Fruit fly (Drosophila melanogaster): ENCODE results near the gene park.

park gene

dm6 chr3L:21200587-21200986 is 3.9 kb upstream of the park start:
- peak; percentile 5 for TF ChIP-seq CG4318 (GFP tag; optimal IDR thresholded peaks at IDR 0.05)
- TF ChIP-seq CG31627 (GFP tag; optimal IDR thresholded peaks at IDR 0.05) = no peak
- peak; percentile 10 for TF ChIP-seq CG34406 (GFP tag; optimal IDR thresholded peaks at IDR 0.05)
- TF ChIP-seq CG6808 (GFP tag; optimal IDR thresholded peaks at IDR 0.05) = peak; percentile 4
- no peak for TF ChIP-seq Met (GFP tag; optimal IDR thresholded peaks at IDR 0.05)
- TF ChIP-seq CG7368 (GFP tag; optimal IDR thresholded peaks at IDR 0.05) = no peak
- TF ChIP-seq Ets21C (GFP tag; optimal IDR thresholded peaks at IDR 0.05) = no peak
- peak; percentile 12 for TF ChIP-seq esn (GFP tag; optimal IDR thresholded peaks at IDR 0.05)
- TF ChIP-seq svp (GFP tag) = peak; percentile 96
- peak; percentile 29 for TF ChIP-seq OdsH (GFP tag; optimal IDR thresholded peaks at IDR 0.05)
- TF ChIP-seq Ets96B (tag; optimal IDR thresholded peaks at IDR 0.05) = peak; percentile 2
- TF ChIP-seq eg (GFP tag; IDR thresholded peaks at IDR 0.05) = peak; percentile 26; the same call in 1 of the 3 replicates
- TF ChIP-seq Hr38 (GFP tag; optimal IDR thresholded peaks at IDR 0.05) = no peak
- no peak for TF ChIP-seq salr (GFP tag; optimal IDR thresholded peaks at IDR 0.05)
- TF ChIP-seq CG9139 (GFP tag; optimal IDR thresholded peaks at IDR 0.05) = no peak
- TF ChIP-seq CG11294 (GFP tag; IDR thresholded peaks at IDR 0.05) = 0 out of 2 replicates have a peak, but pooled peaks have one; percentile 29
- TF ChIP-seq dsx (GFP tag; optimal IDR thresholded peaks at IDR 0.05; ENCODE audit: poor library complexity, severe bottlenecking) = no peak
- TF ChIP-seq CG10669 (GFP tag; optimal IDR thresholded peaks at IDR 0.05) = peak; percentile 4
- TF ChIP-seq Smox (GFP tag; optimal IDR thresholded peaks at IDR 0.05) = peak; percentile 12
- TF ChIP-seq Sox14 (GFP tag; optimal IDR thresholded peaks at IDR 0.05) = no peak
- peak; percentile 37 for TF ChIP-seq Eip78C (GFP tag)
- peak; percentile 41 for TF ChIP-seq achi (GFP tag; optimal IDR thresholded peaks at IDR 0.05)
- TF ChIP-seq CG8119 (GFP tag; IDR thresholded peaks at IDR 0.05) = peak; percentile 49; the same call in 2 of the 3 replicates
- no peak for TF ChIP-seq CG1621 (tag; optimal IDR thresholded peaks at IDR 0.05)
- no peak for TF ChIP-seq Eip75B (GFP tag; optimal IDR thresholded peaks at IDR 0.05)
- TF ChIP-seq Hr4 (GFP tag; optimal IDR thresholded peaks at IDR 0.05) = peak; percentile 10
- TF ChIP-seq CG32006 (GFP tag; optimal IDR thresholded peaks at IDR 0.05) = no peak
- TF ChIP-seq fd59A (GFP tag; optimal IDR thresholded peaks at IDR 0.05) = no peak

- TF ChIP-seq Lpt (GFP tag; optimal IDR thresholded peaks at IDR 0.05) = no peak
- TF ChIP-seq CG31627 (GFP tag; optimal IDR thresholded peaks at IDR 0.05) = no peak
- no peak for TF ChIP-seq Hr39 (GFP tag; optimal IDR thresholded peaks at IDR 0.05)
- TF ChIP-seq Met (GFP tag; optimal IDR thresholded peaks at IDR 0.05) = no peak
- no peak for TF ChIP-seq fd85E (GFP tag; optimal IDR thresholded peaks at IDR 0.05)
- TF ChIP-seq Sox14 (GFP tag; optimal IDR thresholded peaks at IDR 0.05) = no peak
These were observed 2.2 kb downstream of the park start for dm6 chr3L:21194392-21194925.

- TF ChIP-seq achi (GFP tag; optimal IDR thresholded peaks at IDR 0.05) (no peak), CG34406 (GFP tag; optimal IDR thresholded peaks at IDR 0.05) (no peak), Eip93F (GFP tag; optimal IDR thresholded peaks at IDR 0.05) (no peak), fd85E (GFP tag; optimal IDR thresholded peaks at IDR 0.05) (no peak)
These were observed 3.5 kb downstream of the park start, which contains the start of gene CG42337 for dm6 chr3L:21193170-21193569. Gene CG42337 (minus strand): TSS chr3L:21193363.

DNA sequence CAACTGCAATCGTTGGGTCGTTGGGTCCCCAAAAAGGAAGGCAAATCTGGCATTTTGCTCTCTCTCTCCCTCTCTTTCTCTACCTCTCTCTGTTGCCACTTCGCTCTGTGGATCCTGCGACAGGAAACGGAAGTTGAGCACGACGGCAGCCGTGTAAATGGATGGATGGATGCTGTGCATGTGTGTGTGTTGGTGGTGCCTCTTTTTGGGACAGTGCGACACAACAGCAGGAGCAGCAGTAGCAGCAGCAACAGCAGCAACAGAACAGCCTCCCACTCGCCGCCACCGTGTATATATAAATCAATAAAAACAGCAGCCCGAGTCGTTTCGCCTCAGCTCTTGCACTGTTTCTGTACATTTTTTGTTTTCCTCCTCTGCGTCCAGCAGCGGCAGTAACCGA is 4.6 kb downstream of the park start:
- TF ChIP-seq Ets96B (tag; optimal IDR thresholded peaks at IDR 0.05) (no peak), Eip78C (GFP tag) (peak; percentile 58)

- TF ChIP-seq Eip78C (GFP tag) (no peak), Eip75B (GFP tag; optimal IDR thresholded peaks at IDR 0.05) (no peak), OdsH (GFP tag; optimal IDR thresholded peaks at IDR 0.05) (no peak), CG6808 (GFP tag; optimal IDR thresholded peaks at IDR 0.05) (no peak), CG9139 (GFP tag; optimal IDR thresholded peaks at IDR 0.05) (no peak), CG6163 (GFP tag; IDR thresholded peaks at IDR 0.05) (no peak), CG6854 (GFP tag; optimal IDR thresholded peaks at IDR 0.05) (no peak), fkh (GFP tag; optimal IDR thresholded peaks at IDR 0.05) (no peak), cyc (GFP tag; optimal IDR thresholded peaks at IDR 0.05) (no peak)
These were observed 10.2 kb downstream of the park start for dm6 chr3L:21186487-21186886.
